Fruit fly (Drosophila melanogaster) whole organism, embryonic: Measurements from ENCODE around the gene CG4293.
A peak's percentile ranks its signal among the peaks of the same experiment; 100 is the strongest.

Source experiments
- Antp ChIP-seq: fragments of 200-800 bp; sonication (Bioruptor generic); optimal IDR thresholded peaks from 3 replicates; lab custom pipeline; 2016; ENCODE audit warnings: missing biosample characterization, missing genetic modification characterization
- Atf-2 ChIP-seq: fragments of 200-800 bp; sonication (Bioruptor generic); optimal IDR thresholded peaks from 2 replicates; lab custom pipeline; 2016; ENCODE audit warnings: missing biosample characterization, missing genetic modification characterization
- BEAF-32 ChIP-seq: fragments of 200-800 bp; sonication (Bioruptor generic); optimal IDR thresholded peaks from 3 replicates; lab custom pipeline; 2017; ENCODE audit warnings: missing biosample characterization, missing genetic modification characterization, mild to moderate bottlenecking, moderate library complexity, missing genetic modification reagents
- Blimp-1 ChIP-seq: fragments of 200-800 bp; sonication (Bioruptor generic); optimal IDR thresholded peaks from 3 replicates; lab custom pipeline; 2018; ENCODE audit warnings: missing biosample characterization, missing genetic modification characterization, mild to moderate bottlenecking, moderate library complexity, missing genetic modification reagents
- CG11723 ChIP-seq: fragments of 200-800 bp; sonication (Bioruptor generic); optimal IDR thresholded peaks from 2 replicates; lab custom pipeline; 2017; ENCODE audit warnings: missing biosample characterization, mild to moderate bottlenecking, missing genetic modification characterization
- CG12236 ChIP-seq: fragments of 200-800 bp; sonication (Bioruptor generic); optimal IDR thresholded peaks from 2 replicates; lab custom pipeline; 2016; ENCODE audit warnings: missing biosample characterization, missing genetic modification characterization
- CG14667 ChIP-seq: fragments of 200-800 bp; sonication (Bioruptor generic); IDR thresholded peaks from 2 replicates; pipeline ENCODE4 v1.3.6; 2022; ENCODE audit warnings: missing biosample characterization, missing genetic modification characterization
- CG2120 ChIP-seq: fragments of 200-800 bp; sonication (Bioruptor generic); optimal IDR thresholded peaks from 3 replicates; lab custom pipeline; 2016; ENCODE audit warnings: missing biosample characterization, missing genetic modification characterization
- CG2199 ChIP-seq: fragments of 200-800 bp; sonication (Bioruptor generic); IDR thresholded peaks from 3 replicates; pipeline ENCODE4 v1.3.6; 2022; ENCODE audit warnings: missing biosample characterization, missing genetic modification characterization
- CG2678 ChIP-seq: fragments of 200-800 bp; sonication (Bioruptor generic); optimal IDR thresholded peaks from 3 replicates; lab custom pipeline; 2019; ENCODE audit warnings: missing biosample characterization, mild to moderate bottlenecking, missing genetic modification characterization, moderate library complexity
- CG3838 ChIP-seq: fragments of 200-800 bp; sonication (Bioruptor generic); optimal IDR thresholded peaks from 3 replicates; lab custom pipeline; 2016; ENCODE audit warnings: missing biosample characterization, missing genetic modification characterization
- CG4404 ChIP-seq: fragments of 200-800 bp; sonication (Bioruptor generic); IDR thresholded peaks from 2 replicates; pipeline ENCODE4 v1.3.6; 2022; ENCODE audit warnings: missing biosample characterization, missing genetic modification characterization
- CG5180 ChIP-seq: fragments of 200-800 bp; sonication (Bioruptor generic); optimal IDR thresholded peaks from 3 replicates; lab custom pipeline; 2017; ENCODE audit warnings: missing biosample characterization, missing genetic modification characterization, mild to moderate bottlenecking, moderate library complexity, missing genetic modification reagents
- CG6689 ChIP-seq: fragments of 200-800 bp; sonication (Bioruptor generic); IDR thresholded peaks from 2 replicates; pipeline ENCODE4 v1.3.6; 2022; ENCODE audit warnings: missing biosample characterization, missing genetic modification characterization
- CG7372 ChIP-seq: fragments of 200-800 bp; sonication (Bioruptor generic); IDR thresholded peaks from 2 replicates; pipeline ENCODE4 v1.3.6; 2022; ENCODE audit warnings: missing biosample characterization, missing genetic modification characterization
- CG7556 ChIP-seq: fragments of 200-800 bp; sonication (Bioruptor generic); optimal IDR thresholded peaks from 2 replicates; lab custom pipeline; 2017; ENCODE audit warnings: missing biosample characterization, mild to moderate bottlenecking, missing genetic modification characterization
- Doc3 ChIP-seq: fragments of 200-800 bp; sonication (Bioruptor generic); IDR thresholded peaks from 3 replicates; pipeline ENCODE4 v1.3.6; 2022; ENCODE audit warnings: missing biosample characterization, missing genetic modification characterization; ENCODE audit not compliant: partially characterized antibody
- Gug ChIP-seq: fragments of 200-800 bp; sonication (Bioruptor generic); IDR thresholded peaks from 4 replicates; pipeline ENCODE4 v1.3.6; 2022; ENCODE audit warnings: missing biosample characterization, missing genetic modification characterization
- Hand ChIP-seq: fragments of 200-800 bp; sonication (Bioruptor generic); optimal IDR thresholded peaks from 2 replicates; lab custom pipeline; 2017; ENCODE audit warnings: mild to moderate bottlenecking, missing biosample characterization, missing genetic modification reagents, missing genetic modification characterization
- Hr39 ChIP-seq: fragments of >200 bp; optimal IDR thresholded peaks from 2 replicates; lab custom pipeline; 2017
- Hr51 ChIP-seq, 2 experiments: fragments of 200-800 bp; sonication (Bioruptor generic); optimal IDR thresholded peaks; 2 replicates in 1 of 2; 3 replicates in 1 of 2; lab custom pipeline; 2016 to 2018; ENCODE audit warnings: missing biosample characterization in 2 of 2, missing genetic modification characterization in 2 of 2, mild to moderate bottlenecking in 1 of 2, moderate library complexity in 1 of 2
- Hsf ChIP-seq: fragments of 200-800 bp; sonication (Bioruptor generic); optimal IDR thresholded peaks from 3 replicates; lab custom pipeline; 2016; ENCODE audit warnings: missing biosample characterization, missing genetic modification characterization
- Med ChIP-seq: fragments of 200-800 bp; sonication (Bioruptor generic); peaks from one replicate; lab custom pipeline; 2016; ENCODE audit warnings: missing biosample characterization, missing genetic modification characterization, mild to moderate bottlenecking, inconsistent platforms, moderate library complexity
- NC2β ChIP-seq: fragments of 200-800 bp; sonication (Bioruptor generic); optimal IDR thresholded peaks from 2 replicates; lab custom pipeline; 2016; ENCODE audit warnings: missing biosample characterization, missing genetic modification characterization
- Xrp1 ChIP-seq: fragments of 200-800 bp; sonication (Bioruptor generic); IDR thresholded peaks from 2 replicates; pipeline ENCODE4 v1.3.6; 2022; ENCODE audit warnings: missing biosample characterization, missing genetic modification characterization
- ash1 ChIP-seq: fragments of 200-800 bp; sonication (Bioruptor generic); optimal IDR thresholded peaks from 2 replicates; lab custom pipeline; 2018; ENCODE audit warnings: missing biosample characterization, mild to moderate bottlenecking, missing genetic modification characterization
- az2 ChIP-seq: fragments of 200-800 bp; sonication (Bioruptor generic); optimal IDR thresholded peaks from 3 replicates; lab custom pipeline; 2016; ENCODE audit warnings: missing biosample characterization, missing genetic modification characterization
- bowl ChIP-seq: fragments of 200-800 bp; sonication (Bioruptor generic); IDR thresholded peaks from 2 replicates; pipeline ENCODE4 v1.3.6; 2022; ENCODE audit warnings: missing biosample characterization, missing genetic modification characterization
- caup ChIP-seq: fragments of 200-800 bp; sonication (Bioruptor generic); optimal IDR thresholded peaks from 3 replicates; lab custom pipeline; 2017; ENCODE audit warnings: missing biosample characterization, mild to moderate bottlenecking, missing genetic modification characterization, moderate library complexity; ENCODE audit not compliant: severe bottlenecking
- disco-r ChIP-seq: fragments of 200-800 bp; sonication (Bioruptor generic); optimal IDR thresholded peaks from 2 replicates; lab custom pipeline; 2016; ENCODE audit warnings: missing biosample characterization, missing genetic modification characterization
- dpn ChIP-seq, 2 experiments: fragments of 200-800 bp; sonication (Bioruptor generic); optimal IDR thresholded peaks; 3 replicates each; lab custom pipeline; 2016; ENCODE audit warnings: missing biosample characterization in 2 of 2, missing genetic modification characterization in 2 of 2
- insv ChIP-seq, 2 experiments: fragments of 200-800 bp; sonication (Bioruptor generic); optimal IDR thresholded peaks; 3 replicates each; lab custom pipeline; 2016 to 2018; ENCODE audit warnings: missing biosample characterization in 2 of 2, missing genetic modification characterization in 2 of 2
- kah ChIP-seq: fragments of 200-800 bp; sonication (Bioruptor generic); optimal IDR thresholded peaks from 2 replicates; lab custom pipeline; 2018; ENCODE audit warnings: missing biosample characterization, mild to moderate bottlenecking, missing genetic modification characterization
- lab ChIP-seq: fragments of 200-800 bp; sonication (Bioruptor generic); optimal IDR thresholded peaks from 3 replicates; lab custom pipeline; 2017; ENCODE audit warnings: missing biosample characterization, missing genetic modification characterization, mild to moderate bottlenecking, moderate library complexity, missing genetic modification reagents
- lbe ChIP-seq: fragments of 200-800 bp; sonication (Bioruptor generic); optimal IDR thresholded peaks from 2 replicates; lab custom pipeline; 2016; ENCODE audit warnings: missing biosample characterization, mild to moderate bottlenecking, missing genetic modification characterization
- mirr ChIP-seq: fragments of 200-800 bp; sonication (Bioruptor generic); optimal IDR thresholded peaks from 3 replicates; lab custom pipeline; 2018; ENCODE audit warnings: missing biosample characterization, mild to moderate bottlenecking, missing genetic modification characterization
- mld ChIP-seq: fragments of 200-800 bp; sonication (Bioruptor generic); IDR thresholded peaks from 3 replicates; pipeline ENCODE4 v1.3.6; 2022; ENCODE audit warnings: missing biosample characterization, missing genetic modification characterization; ENCODE audit not compliant: partially characterized antibody
- nerfin-1 ChIP-seq: fragments of 200-800 bp; sonication (Bioruptor generic); optimal IDR thresholded peaks from 3 replicates; lab custom pipeline; 2019; ENCODE audit warnings: missing biosample characterization, mild to moderate bottlenecking, missing genetic modification characterization, moderate library complexity
- nmo ChIP-seq: fragments of 200-800 bp; sonication (Bioruptor generic); optimal IDR thresholded peaks from 2 replicates; lab custom pipeline; 2018; ENCODE audit warnings: missing biosample characterization, mild to moderate bottlenecking, missing genetic modification characterization, moderate library complexity
- odd ChIP-seq: fragments of 200-800 bp; sonication (Bioruptor generic); optimal IDR thresholded peaks from 2 replicates; lab custom pipeline; 2017; ENCODE audit warnings: missing biosample characterization, mild to moderate bottlenecking, missing genetic modification characterization
- onecut ChIP-seq: fragments of 200-800 bp; sonication (Bioruptor generic); IDR thresholded peaks from 2 replicates; pipeline ENCODE4 v1.3.6; 2022; ENCODE audit warnings: missing biosample characterization, missing genetic modification characterization
- org-1 ChIP-seq: fragments of 200-800 bp; sonication (Bioruptor generic); optimal IDR thresholded peaks from 2 replicates; lab custom pipeline; 2017; ENCODE audit warnings: missing biosample characterization, missing genetic modification characterization
- prd ChIP-seq, 3 experiments: fragments of >200 bp in 2 of 3; fragments of 200-800 bp in 1 of 3; sonication (Bioruptor generic) in 1 of 3; optimal IDR thresholded peaks in 2 of 3; IDR thresholded peaks in 1 of 3; 2 replicates in 2 of 3; 3 replicates in 1 of 3; pipeline versions ENCODE4 v1.3.6 to Lab custom; 2017 to 2022; ENCODE audit warnings: missing biosample characterization in 1 of 3, missing genetic modification characterization in 1 of 3
- sc ChIP-seq, 3 experiments: fragments of >200 bp in 2 of 3; fragments of 200-800 bp in 1 of 3; sonication (Bioruptor generic) in 1 of 3; optimal IDR thresholded peaks; 2 replicates in 2 of 3; 3 replicates in 1 of 3; lab custom pipeline; 2017; ENCODE audit warnings: mild to moderate bottlenecking in 1 of 3, missing biosample characterization in 1 of 3, missing genetic modification characterization in 1 of 3, missing genetic modification reagents in 1 of 3
- sd ChIP-seq: fragments of 200-800 bp; sonication (Bioruptor generic); optimal IDR thresholded peaks from 3 replicates; lab custom pipeline; 2018; ENCODE audit warnings: missing biosample characterization, mild to moderate bottlenecking, missing genetic modification characterization, moderate library complexity
- slbo ChIP-seq: fragments of 200-800 bp; sonication (Bioruptor generic); IDR thresholded peaks from 2 replicates; pipeline ENCODE4 v1.3.6; 2022; ENCODE audit warnings: missing biosample characterization, missing genetic modification characterization
- sob ChIP-seq: fragments of 200-800 bp; sonication (Bioruptor generic); IDR thresholded peaks from 2 replicates; pipeline ENCODE4 v1.3.6; 2022; ENCODE audit warnings: missing biosample characterization, missing genetic modification characterization
- tx ChIP-seq: fragments of 200-800 bp; sonication (Bioruptor generic); optimal IDR thresholded peaks from 2 replicates; lab custom pipeline; 2016; ENCODE audit warnings: missing biosample characterization, missing genetic modification characterization
- unpg ChIP-seq: fragments of 200-800 bp; sonication (Bioruptor generic); optimal IDR thresholded peaks from 3 replicates; lab custom pipeline; 2018; ENCODE audit warnings: missing biosample characterization, mild to moderate bottlenecking, missing genetic modification characterization, moderate library complexity

CG4293 gene

DNA sequence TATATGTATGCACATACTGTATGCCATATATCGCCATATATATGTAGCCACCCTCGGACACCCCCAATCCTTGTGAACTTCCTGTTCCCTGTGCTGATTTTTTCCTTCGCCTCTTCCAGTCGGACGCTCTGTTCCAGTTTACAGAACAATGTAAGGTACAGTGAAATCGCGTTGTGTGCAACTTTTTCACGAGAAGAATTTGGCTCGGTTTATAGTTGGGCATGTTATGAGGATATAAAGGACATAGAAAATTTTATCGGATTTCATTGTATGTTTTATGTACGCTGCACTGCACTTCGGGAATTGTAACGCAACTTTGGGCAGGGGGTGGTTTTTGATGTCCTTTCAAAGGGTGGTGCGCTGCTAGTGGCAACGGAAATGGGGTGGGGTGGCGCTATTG lies 5.8 kb downstream of the CG4293 start (continued):
- TF ChIP-seq unpg (GFP tag; lab: Kevin White, UChicago) (peak; percentile 20), ash1 (GFP tag; lab: Kevin White, UChicago) (no peak), Hr51 (GFP tag; optimal IDR thresholded peaks at IDR 0.05; lab: Kevin White, UChicago) (peak in 1 of 2 experiments; percentile 52), BEAF-32 (no peak), kah (GFP tag; lab: Kevin White, UChicago) (no peak), Atf-2 (GFP tag; lab: Kevin White, UChicago) (no peak), insv (GFP tag; optimal IDR thresholded peaks at IDR 0.05; lab: Kevin White, UChicago) (peak in 1 of 2 experiments; percentile 2), caup (GFP tag; lab: Kevin White, UChicago) (peak; percentile 22), org-1 (peak; percentile 10), NC2β (GFP tag; lab: Kevin White, UChicago) (no peak), nerfin-1 (tag; lab: Kevin White, UChicago) (peak; percentile 35), CG4404 (peak; percentile 15; the same call in 1 of the 2 replicates), Hand (no peak), sc (optimal IDR thresholded peaks at IDR 0.05; lab: Kevin White, UChicago) (no peak), sc (GFP tag; optimal IDR thresholded peaks at IDR 0.05; lab: Kevin White, UChicago) (no peak), odd (no peak), sd (tag; lab: Kevin White, UChicago) (peak; percentile 30), lbe (GFP tag; lab: Kevin White, UChicago) (no peak), CG2678 (peak; percentile 47), az2 (no peak), dpn (GFP tag; optimal IDR thresholded peaks at IDR 0.05; lab: Kevin White, UChicago) (peak in 1 of 2 experiments; percentile 25), Med (GFP tag; lab: Kevin White, UChicago) (peak; percentile 79), CG14667 (GFP tag; lab: Robert Waterston, UW) (no peak), Blimp-1 (GFP tag; lab: Kevin White, UChicago) (no peak), CG5180 (GFP tag; lab: Kevin White, UChicago) (no peak), Hsf (GFP tag; lab: Kevin White, UChicago) (peak; percentile 18), lab (peak; percentile 52), Antp (GFP tag; lab: Kevin White, UChicago) (peak; percentile 29), CG2199 (no peak), onecut (GFP tag; lab: Robert Waterston, UW) (peak; percentile 36; the same call in 1 of the 2 replicates), tx (GFP tag; lab: Kevin White, UChicago) (no peak), CG12236 (GFP tag; lab: Kevin White, UChicago) (no peak), Xrp1 (GFP tag; lab: Robert Waterston, UW) (peak; percentile 28; the same call in 1 of the 2 replicates), Gug (GFP tag; lab: Robert Waterston, UW) (0 out of 4 replicates have a peak, but pooled peaks have one; percentile 24), Hr39 (lab: Kevin White, UChicago) (no peak), slbo (GFP tag; lab: Robert Waterston, UW) (peak; percentile 58), mirr (GFP tag; lab: Kevin White, UChicago) (no peak), nmo (GFP tag; lab: Kevin White, UChicago) (no peak), sob (GFP tag; lab: Robert Waterston, UW) (0 out of 2 replicates have a peak, but pooled peaks have one; percentile 10), CG3838 (GFP tag; lab: Kevin White, UChicago) (no peak), bowl (GFP tag; lab: Robert Waterston, UW) (no peak), Doc3 (GFP tag; lab: Robert Waterston, UW) (no peak), CG6689 (GFP tag; lab: Robert Waterston, UW) (peak; percentile 22; the same call in 1 of the 2 replicates), disco-r (GFP tag; lab: Kevin White, UChicago) (no peak), CG7556 (GFP tag; lab: Kevin White, UChicago) (peak; percentile 3), mld (GFP tag; lab: Robert Waterston, UW) (no peak), CG2120 (peak; percentile 52), prd (optimal IDR thresholded peaks at IDR 0.05; lab: Kevin White, UChicago) (no peak), prd (GFP tag; IDR thresholded peaks at IDR 0.05; lab: Robert Waterston, UW) (peak; percentile 30; the same call in 1 of the 3 replicates), CG7372 (no peak), CG11723 (GFP tag; lab: Kevin White, UChicago) (no peak)
